Worm (Caenorhabditis elegans) whole organism, mixed stage, embryonic: ENCODE measurements around the gene F44F4.9.

ENCODE experiments used
- M03D4.4 ChIP-seq: sonication (generic microtip); optimal IDR thresholded peaks from 2 replicates; lab custom pipeline; 2017; ENCODE audit warnings: mild to moderate bottlenecking, missing genetic modification characterization, missing compliant biosample characterization
- bed-3 ChIP-seq: fragments of 200-800 bp; sonication (Bioruptor generic); optimal IDR thresholded peaks from 3 replicates; lab custom pipeline; 2018; ENCODE audit warnings: mild to moderate bottlenecking, missing genetic modification characterization, moderate library complexity, missing compliant biosample characterization
- blmp-1 ChIP-seq: fragments of 150-350 bp; optimal IDR thresholded peaks from 2 replicates; lab custom pipeline; 2014; ENCODE audit warnings: missing biosample characterization, missing genetic modification characterization
- ceh-39 ChIP-seq: fragments of 150-350 bp; optimal IDR thresholded peaks from 2 replicates; lab custom pipeline; 2014; ENCODE audit warnings: missing biosample characterization, missing genetic modification characterization
- ceh-43 ChIP-seq: fragments of 200-800 bp; sonication (Bioruptor generic); optimal IDR thresholded peaks from 2 replicates; lab custom pipeline; 2018; ENCODE audit warnings: mild to moderate bottlenecking, missing genetic modification characterization, moderate library complexity, missing compliant biosample characterization
- ceh-83 ChIP-seq: fragments of 200-800 bp; sonication (Bioruptor generic); optimal IDR thresholded peaks from 2 replicates; lab custom pipeline; 2018; ENCODE audit warnings: mild to moderate bottlenecking, missing genetic modification characterization, missing compliant biosample characterization
- cnd-1 ChIP-seq: fragments of 200-800 bp; sonication (Bioruptor generic); optimal IDR thresholded peaks from 2 replicates; lab custom pipeline; 2018; ENCODE audit warnings: mild to moderate bottlenecking, missing genetic modification characterization, missing compliant biosample characterization
- drap-1 ChIP-seq: fragments of 200-800 bp; sonication (Bioruptor generic); optimal IDR thresholded peaks from 3 replicates; lab custom pipeline; 2018; ENCODE audit warnings: mild to moderate bottlenecking, missing genetic modification characterization, missing compliant biosample characterization
- elt-1 ChIP-seq: sonication (generic microtip); optimal IDR thresholded peaks from 2 replicates; lab custom pipeline; 2017; ENCODE audit warnings: missing genetic modification characterization, mild to moderate bottlenecking, missing compliant biosample characterization, antibody characterized with exemption, moderate library complexity, borderline replicate concordance; ENCODE audit not compliant: insufficient read depth
- elt-3 ChIP-seq: fragments of 150-350 bp; optimal IDR thresholded peaks from 2 replicates; lab custom pipeline; 2014; ENCODE audit warnings: missing biosample characterization, missing genetic modification characterization
- flh-1 ChIP-seq: fragments of 200-800 bp; sonication (Bioruptor generic); optimal IDR thresholded peaks from 2 replicates; lab custom pipeline; 2018; ENCODE audit warnings: mild to moderate bottlenecking, missing genetic modification characterization, moderate library complexity, missing compliant biosample characterization
- ham-2 ChIP-seq: fragments of 200-800 bp; sonication (Bioruptor generic); optimal IDR thresholded peaks from 2 replicates; lab custom pipeline; 2018; ENCODE audit warnings: mild to moderate bottlenecking, missing genetic modification characterization, missing compliant biosample characterization
- hlh-1 ChIP-seq: fragments of 150-350 bp; optimal IDR thresholded peaks from 2 replicates; lab custom pipeline; 2014; ENCODE audit warnings: missing biosample characterization, missing genetic modification reagents, missing genetic modification characterization
- lin-13 ChIP-seq: fragments of 150-350 bp; optimal IDR thresholded peaks from 2 replicates; lab custom pipeline; 2014; ENCODE audit warnings: missing biosample characterization, missing genetic modification characterization
- lin-32 ChIP-seq: fragments of 200-800 bp; sonication (Bioruptor generic); optimal IDR thresholded peaks from 2 replicates; lab custom pipeline; 2018; ENCODE audit warnings: mild to moderate bottlenecking, missing genetic modification characterization, missing compliant biosample characterization
- lsy-2 ChIP-seq: fragments of 150-350 bp; optimal IDR thresholded peaks from 2 replicates; lab custom pipeline; 2014; ENCODE audit warnings: missing biosample characterization, missing genetic modification characterization
- mab-5 ChIP-seq: fragments of 150-350 bp; optimal IDR thresholded peaks from 2 replicates; lab custom pipeline; 2014; ENCODE audit warnings: missing biosample characterization, missing genetic modification characterization
- mls-2 ChIP-seq: sonication (generic microtip); optimal IDR thresholded peaks from 2 replicates; lab custom pipeline; 2016; ENCODE audit warnings: mild to moderate bottlenecking, missing genetic modification characterization, moderate library complexity, missing compliant biosample characterization
- nhr-12 ChIP-seq: fragments of 150-350 bp; optimal IDR thresholded peaks from 2 replicates; lab custom pipeline; 2014; ENCODE audit warnings: missing biosample characterization, missing genetic modification characterization
- nhr-237 ChIP-seq: fragments of 150-350 bp; optimal IDR thresholded peaks from 2 replicates; lab custom pipeline; 2014; ENCODE audit warnings: missing biosample characterization, missing genetic modification characterization
- nhr-28 ChIP-seq: fragments of 150-350 bp; optimal IDR thresholded peaks from 2 replicates; lab custom pipeline; 2014; ENCODE audit warnings: missing biosample characterization, missing genetic modification characterization
- nhr-76 ChIP-seq: sonication (generic microtip); optimal IDR thresholded peaks from 2 replicates; lab custom pipeline; 2017; ENCODE audit warnings: missing biosample characterization, missing genetic modification characterization
- pha-4 ChIP-seq: fragments of 150-350 bp; optimal IDR thresholded peaks from 2 replicates; lab custom pipeline; 2018; ENCODE audit warnings: missing biosample characterization, missing genetic modification reagents, missing genetic modification characterization
- sem-2 ChIP-seq: fragments of 200-800 bp; sonication (Bioruptor generic); optimal IDR thresholded peaks from 2 replicates; lab custom pipeline; 2018; ENCODE audit warnings: mild to moderate bottlenecking, missing genetic modification characterization, missing compliant biosample characterization
- snpc-4 ChIP-seq: fragments of 150-350 bp; optimal IDR thresholded peaks from 2 replicates; lab custom pipeline; 2014; ENCODE audit warnings: missing biosample characterization, missing genetic modification characterization
- sptf-1 ChIP-seq: sonication (generic microtip); optimal IDR thresholded peaks from 2 replicates; lab custom pipeline; 2017; ENCODE audit warnings: mild to moderate bottlenecking, missing genetic modification characterization, moderate library complexity, missing compliant biosample characterization
- unc-120 ChIP-seq: sonication (generic microtip); optimal IDR thresholded peaks from 2 replicates; lab custom pipeline; 2017; ENCODE audit warnings: missing genetic modification characterization, missing compliant biosample characterization; ENCODE audit not compliant: poor library complexity, severe bottlenecking
- unc-39 ChIP-seq: fragments of 150-350 bp; optimal IDR thresholded peaks from 2 replicates; lab custom pipeline; 2014; ENCODE audit warnings: missing biosample characterization, missing genetic modification characterization
- unc-62 ChIP-seq: fragments of 150-350 bp; optimal IDR thresholded peaks from 2 replicates; lab custom pipeline; 2014; ENCODE audit warnings: missing biosample characterization, missing genetic modification reagents, missing genetic modification characterization
- zip-8 ChIP-seq: fragments of 150-350 bp; optimal IDR thresholded peaks from 2 replicates; lab custom pipeline; 2014; ENCODE audit warnings: missing biosample characterization, missing genetic modification characterization
- ztf-11 ChIP-seq: fragments of 150-350 bp; optimal IDR thresholded peaks from 2 replicates; lab custom pipeline; 2014; ENCODE audit warnings: missing biosample characterization, missing genetic modification characterization

Gene F44F4.9

ce11 chrII:10932305-10932704 is 16.7 kb upstream of the F44F4.9 start:
- TF ChIP-seq lsy-2 (tag; lab: Kevin White, UChicago) (no peak), mls-2 (tag; lab: Kevin White, UChicago) (no peak), ceh-83 (GFP tag; lab: Kevin White, UChicago) (no peak), ham-2 (GFP tag; lab: Kevin White, UChicago) (no peak), nhr-12 (tag; lab: Kevin White, UChicago) (no peak), ceh-39 (tag; lab: Kevin White, UChicago) (no peak), unc-120 (tag; lab: Kevin White, UChicago) (no peak), drap-1 (GFP tag; lab: Kevin White, UChicago) (no peak), cnd-1 (no peak), elt-3 (no peak), bed-3 (GFP tag; lab: Kevin White, UChicago) (no peak), unc-62 (GFP tag; lab: Kevin White, UChicago) (no peak), pha-4 (tag; lab: Kevin White, UChicago) (no peak), mab-5 (tag; lab: Kevin White, UChicago) (no peak), zip-8 (tag; lab: Kevin White, UChicago) (no peak)

ce11 chrII:10930678-10931650 is 15.3 kb upstream of the F44F4.9 start:
- TF ChIP-seq lin-13 (tag; lab: Kevin White, UChicago), result no peak
- TF ChIP-seq nhr-28, result no peak
- TF ChIP-seq unc-62 (GFP tag; lab: Kevin White, UChicago), result no peak
- TF ChIP-seq sptf-1 (tag; lab: Kevin White, UChicago), result no peak
- no peak for TF ChIP-seq zip-8 (tag; lab: Kevin White, UChicago)
- no peak for TF ChIP-seq snpc-4 (tag; lab: Kevin White, UChicago)
- TF ChIP-seq nhr-76 (tag; lab: Kevin White, UChicago), result no peak
- no peak for TF ChIP-seq mls-2 (tag; lab: Kevin White, UChicago)
- no peak for TF ChIP-seq ham-2 (GFP tag; lab: Kevin White, UChicago)
- no peak for TF ChIP-seq elt-1 (tag; lab: Kevin White, UChicago)
- TF ChIP-seq hlh-1 (tag; lab: Kevin White, UChicago), result no peak
- no peak for TF ChIP-seq elt-3
- TF ChIP-seq M03D4.4 (tag; lab: Kevin White, UChicago), result no peak
- TF ChIP-seq, all 35 proteins: peak for 0

- no peak for TF ChIP-seq sem-2 (GFP tag; lab: Kevin White, UChicago)
- no peak for TF ChIP-seq mls-2 (tag; lab: Kevin White, UChicago)
- TF ChIP-seq elt-1 (tag; lab: Kevin White, UChicago), result peak; percentile 88
- no peak for TF ChIP-seq unc-39 (tag; lab: Kevin White, UChicago)
- no peak for TF ChIP-seq ceh-43
- TF ChIP-seq flh-1, result no peak
- TF ChIP-seq lsy-2 (tag; lab: Kevin White, UChicago), result no peak
- TF ChIP-seq ham-2 (GFP tag; lab: Kevin White, UChicago), result peak; percentile 16
- TF ChIP-seq lin-32 (GFP tag; lab: Kevin White, UChicago), result no peak
- no peak for TF ChIP-seq drap-1 (GFP tag; lab: Kevin White, UChicago)
- TF ChIP-seq ztf-11 (tag; lab: Kevin White, UChicago), result no peak
Observed at ce11 chrII:10925804-10926570, 10.4 kb upstream of the F44F4.9 start, which contains the start of gene metr-1. Gene metr-1 (plus strand): TSS chrII:10926561.

ce11 chrII:10924669-10925068 is 9.0 kb upstream of the F44F4.9 start:
- no peak for TF ChIP-seq cnd-1
- TF ChIP-seq ceh-83 (GFP tag; lab: Kevin White, UChicago), result no peak
- TF ChIP-seq lsy-2 (tag; lab: Kevin White, UChicago), result no peak
- TF ChIP-seq nhr-237 (tag; lab: Kevin White, UChicago), result no peak
- TF ChIP-seq blmp-1, result no peak
- TF ChIP-seq unc-62 (GFP tag; lab: Kevin White, UChicago), result no peak
- TF ChIP-seq sem-2 (GFP tag; lab: Kevin White, UChicago), result no peak
- no peak for TF ChIP-seq nhr-12 (tag; lab: Kevin White, UChicago)
- no peak for TF ChIP-seq flh-1
- TF ChIP-seq ceh-39 (tag; lab: Kevin White, UChicago), result no peak
- TF ChIP-seq elt-3, result no peak
- no peak for TF ChIP-seq pha-4 (tag; lab: Kevin White, UChicago)
- TF ChIP-seq unc-39 (tag; lab: Kevin White, UChicago), result no peak
- TF ChIP-seq unc-120 (tag; lab: Kevin White, UChicago), result no peak
- TF ChIP-seq nhr-76 (tag; lab: Kevin White, UChicago), result no peak
- TF ChIP-seq elt-1 (tag; lab: Kevin White, UChicago), result no peak
- no peak for TF ChIP-seq snpc-4 (tag; lab: Kevin White, UChicago)
- TF ChIP-seq, all 35 proteins: peak for 0
